Fruit fly (Drosophila melanogaster): ENCODE data around the gene trc.

Gene trc

DNA sequence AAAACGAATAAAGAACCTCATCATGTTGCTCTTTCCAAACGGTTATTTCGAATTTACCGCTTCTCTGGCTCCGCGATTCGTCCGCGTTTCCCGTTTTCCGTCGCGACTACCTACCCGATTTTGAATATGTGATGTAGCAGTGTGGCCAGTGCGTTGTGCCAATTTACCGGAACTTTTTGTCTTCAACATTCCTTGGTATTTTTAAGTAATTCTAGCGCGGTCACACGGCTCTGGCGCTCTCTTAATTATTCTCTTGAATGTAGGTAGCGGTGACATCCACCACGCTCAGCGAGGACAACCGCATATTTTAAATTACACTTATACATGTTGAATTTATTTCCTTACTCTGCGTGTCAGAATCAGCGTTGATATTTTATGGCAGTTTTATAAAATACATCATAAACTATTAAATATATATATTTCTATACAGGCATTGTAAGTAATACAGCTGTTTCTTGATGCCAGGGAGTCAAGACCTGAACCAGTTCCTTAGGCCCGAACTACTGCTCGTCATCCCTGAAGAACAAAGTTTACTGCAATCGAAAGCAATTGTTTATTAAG, 40.6 kb downstream of the trc start, which contains the start of the genes CG42637, Gyc76C and SREBP:
Gene CG42637, minus strand, starts transcription at position 132 of the 561 bp plus-strand sequence.
Gene Gyc76C, minus strand, starts transcription at position 132 of the 561 bp plus-strand sequence.
Gene SREBP, plus strand, starts transcription at position 498 of the 561 bp plus-strand sequence.
- TF ChIP-seq Abd-B (GFP tag; optimal IDR thresholded peaks at IDR 0.05) (no peak), pan (optimal IDR thresholded peaks at IDR 0.05) (no peak), CG32264 (GFP tag; optimal IDR thresholded peaks at IDR 0.05) (no peak), CrebA (GFP tag; optimal IDR thresholded peaks at IDR 0.05; ENCODE audit: borderline replicate concordance) (no peak), psq (GFP tag; optimal IDR thresholded peaks at IDR 0.05) (no peak), HLH106 (tag; optimal IDR thresholded peaks at IDR 0.05) (peak; percentile 37), Hr78 (GFP tag; optimal IDR thresholded peaks at IDR 0.05) (no peak), h (GFP tag; optimal IDR thresholded peaks at IDR 0.05) (no peak), sage (GFP tag; optimal IDR thresholded peaks at IDR 0.05) (peak; percentile 85), usp (GFP tag; optimal IDR thresholded peaks at IDR 0.05) (no peak), GATAd (GFP tag; optimal IDR thresholded peaks at IDR 0.05) (no peak), Hnf4 (GFP tag; optimal IDR thresholded peaks at IDR 0.05) (no peak), dsf (GFP tag; optimal IDR thresholded peaks at IDR 0.05; ENCODE audit: borderline replicate concordance) (no peak), lola (GFP tag; optimal IDR thresholded peaks at IDR 0.05) (no peak), Sp1 (GFP tag; optimal IDR thresholded peaks at IDR 0.05) (no peak), Dif (GFP tag; optimal IDR thresholded peaks at IDR 0.05; ENCODE audit: partially characterized antibody) (peak; percentile 52), Rel (GFP tag; optimal IDR thresholded peaks at IDR 0.05) (peak; percentile 38), Rel (tag; optimal IDR thresholded peaks at IDR 0.05) (peak; percentile 47), tai (GFP tag; optimal IDR thresholded peaks at IDR 0.05) (no peak), brk (GFP tag; optimal IDR thresholded peaks at IDR 0.05) (peak; percentile 83), Vsx2 (GFP tag; optimal IDR thresholded peaks at IDR 0.05; ENCODE audit: partially characterized antibody) (no peak), OdsH (GFP tag; optimal IDR thresholded peaks at IDR 0.05) (no peak), Myc (optimal IDR thresholded peaks at IDR 0.05) (no peak), fru (GFP tag; optimal IDR thresholded peaks at IDR 0.05) (peak; percentile 14), br (GFP tag; optimal IDR thresholded peaks at IDR 0.05) (no peak), Hr83 (GFP tag; optimal IDR thresholded peaks at IDR 0.05; ENCODE audit: poor library complexity, severe bottlenecking) (peak; percentile 38), CG9705 (GFP tag; optimal IDR thresholded peaks at IDR 0.05) (no peak), jim (GFP tag; optimal IDR thresholded peaks at IDR 0.05) (no peak), Dfd (GFP tag; optimal IDR thresholded peaks at IDR 0.05) (no peak), foxo (GFP tag; optimal IDR thresholded peaks at IDR 0.05) (no peak), dmrt93B (GFP tag; optimal IDR thresholded peaks at IDR 0.05) (no peak), sv (GFP tag; optimal IDR thresholded peaks at IDR 0.05) (no peak), rgr (GFP tag; optimal IDR thresholded peaks at IDR 0.05) (peak; percentile 20)

DNA sequence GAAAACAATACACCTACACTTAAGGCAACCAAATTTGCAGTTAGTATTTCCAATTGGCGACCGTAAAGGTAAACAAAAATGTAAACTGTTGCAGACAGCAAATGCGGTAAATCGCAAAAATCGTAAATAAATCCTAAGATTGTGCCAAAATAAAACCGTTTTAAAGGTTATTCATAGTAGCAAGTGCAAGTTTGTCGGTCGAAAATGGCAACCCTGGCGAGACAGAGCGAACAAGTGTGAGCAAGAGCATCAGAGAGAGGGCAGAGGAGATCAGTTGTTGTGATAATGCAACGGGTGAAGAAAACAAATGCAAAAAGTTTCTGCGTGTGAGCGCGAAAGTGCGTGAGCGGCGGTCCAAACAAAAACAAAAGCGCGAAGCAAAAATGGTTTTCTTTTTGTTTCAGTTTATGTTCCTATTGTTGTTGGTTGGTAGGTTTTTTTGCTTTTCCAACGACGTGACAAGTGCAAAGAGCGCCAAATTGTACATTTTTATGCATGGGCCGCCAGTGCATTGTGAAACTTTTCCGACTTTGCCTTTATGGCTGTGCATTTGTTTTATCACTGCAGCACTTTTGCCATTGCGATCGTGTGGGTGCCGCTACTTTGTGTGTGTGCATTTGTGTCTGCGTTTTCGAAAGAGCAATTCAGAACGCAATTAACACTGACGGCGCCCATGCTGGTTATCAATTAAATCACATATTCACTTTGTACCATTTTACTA, 41.2 kb downstream of the trc start:
- TF ChIP-seq br (GFP tag; optimal IDR thresholded peaks at IDR 0.05) (no peak), Jra (GFP tag; optimal IDR thresholded peaks at IDR 0.05) (no peak), Hr78 (GFP tag; optimal IDR thresholded peaks at IDR 0.05) (no peak), Rel (GFP tag; optimal IDR thresholded peaks at IDR 0.05) (no peak), Rel (tag; optimal IDR thresholded peaks at IDR 0.05) (no peak), CrebA (GFP tag; optimal IDR thresholded peaks at IDR 0.05; ENCODE audit: borderline replicate concordance) (no peak), sv (GFP tag; optimal IDR thresholded peaks at IDR 0.05) (no peak), Vsx2 (GFP tag; optimal IDR thresholded peaks at IDR 0.05; ENCODE audit: partially characterized antibody) (no peak), usp (GFP tag; optimal IDR thresholded peaks at IDR 0.05) (no peak), GATAd (GFP tag; optimal IDR thresholded peaks at IDR 0.05) (no peak), sage (GFP tag; optimal IDR thresholded peaks at IDR 0.05) (no peak)

- TF ChIP-seq N (GFP tag; optimal IDR thresholded peaks at IDR 0.05): peak; percentile 15
- TF ChIP-seq Abd-B (GFP tag; optimal IDR thresholded peaks at IDR 0.05): no peak
- TF ChIP-seq Dif (GFP tag; optimal IDR thresholded peaks at IDR 0.05; ENCODE audit: partially characterized antibody): peak; percentile 1
Observed at dm6 chr3L:19791688-19792073, 42.4 kb downstream of the trc start.
